Worm (Caenorhabditis elegans): ENCODE measurements around the gene idpp-4.

DNA sequence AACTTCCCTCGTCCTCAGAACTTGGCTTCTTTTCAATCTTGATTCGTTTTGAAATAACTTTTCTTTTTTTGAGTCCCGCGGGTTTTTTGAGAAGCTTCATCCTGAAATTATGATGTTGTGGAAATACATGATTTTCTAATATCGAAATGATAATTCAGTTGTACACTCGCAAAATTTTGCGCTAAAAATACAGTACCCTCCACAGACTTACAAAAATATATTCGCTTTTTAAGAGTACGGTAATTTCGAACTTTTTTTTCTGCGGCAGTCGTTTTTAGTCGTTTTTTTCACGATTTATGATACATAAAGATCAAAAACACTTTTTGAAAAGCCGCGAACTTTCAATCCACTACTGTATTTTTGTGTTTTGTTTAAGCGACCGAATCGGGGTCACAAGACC, 23.8 kb downstream of the idpp-4 start, which contains the start of gene pro-2:
- TF ChIP-seq nhr-76 (tag; optimal IDR thresholded peaks at IDR 0.05): no peak
- no peak for TF ChIP-seq pag-3 (tag; optimal IDR thresholded peaks at IDR 0.05; ENCODE audit: borderline replicate concordance, insufficient read depth)
- no peak for TF ChIP-seq ztf-4 (tag; optimal IDR thresholded peaks at IDR 0.05)
- no peak for TF ChIP-seq dpl-1 (GFP tag; optimal IDR thresholded peaks at IDR 0.05)
- no peak for TF ChIP-seq snpc-4 (tag; optimal IDR thresholded peaks at IDR 0.05)
- no peak for TF ChIP-seq nhr-28 (tag; optimal IDR thresholded peaks at IDR 0.05)
- TF ChIP-seq skn-1 (tag; optimal IDR thresholded peaks at IDR 0.05): no peak
- no peak for TF ChIP-seq tbx-2 (tag; optimal IDR thresholded peaks at IDR 0.05)
- no peak for TF ChIP-seq jun-1 (tag; optimal IDR thresholded peaks at IDR 0.05)
- TF ChIP-seq zip-4 (GFP tag; optimal IDR thresholded peaks at IDR 0.05): no peak
- TF ChIP-seq egl-13 (tag; optimal IDR thresholded peaks at IDR 0.05): no peak
- TF ChIP-seq pqm-1 (tag; optimal IDR thresholded peaks at IDR 0.05): no peak
- no peak for TF ChIP-seq zag-1 (tag; optimal IDR thresholded peaks at IDR 0.05)

Measured in whole organism, L1 larva.